Worm (Caenorhabditis elegans): Measurements from ENCODE around the gene K04G11.1.

The K04G11.1 gene

ce11 chrX:14311583-14311982 is 23.7 kb upstream of the K04G11.1 start, which contains the start of gene mgrn-1:
Gene mgrn-1, minus strand, starts transcription at chrX:14311683.
- TF ChIP-seq ceh-31 (tag; optimal IDR thresholded peaks at IDR 0.05) (no peak), madf-2 (tag; optimal IDR thresholded peaks at IDR 0.05) (no peak), gmeb-2 (tag; optimal IDR thresholded peaks at IDR 0.05) (no peak), fkh-6 (tag; optimal IDR thresholded peaks at IDR 0.05) (no peak), elt-2 (tag; optimal IDR thresholded peaks at IDR 0.05) (no peak), C38D4.7 (GFP tag; optimal IDR thresholded peaks at IDR 0.05) (no peak), ceh-48 (tag; optimal IDR thresholded peaks at IDR 0.05) (no peak), fkh-10 (GFP tag; optimal IDR thresholded peaks at IDR 0.05) (no peak), npax-4 (tag; optimal IDR thresholded peaks at IDR 0.05) (no peak), zip-5 (tag; optimal IDR thresholded peaks at IDR 0.05) (no peak), pax-1 (tag; optimal IDR thresholded peaks at IDR 0.05) (no peak), ceh-30 (tag; optimal IDR thresholded peaks at IDR 0.05) (no peak), sdc-2 (tag; optimal IDR thresholded peaks at IDR 0.05) (no peak), ceh-6 (GFP tag; optimal IDR thresholded peaks at IDR 0.05) (no peak), ceh-24 (tag; optimal IDR thresholded peaks at IDR 0.05) (no peak)

- no peak for TF ChIP-seq ceh-6 (GFP tag; optimal IDR thresholded peaks at IDR 0.05)
- peak; percentile 32 for TF ChIP-seq ets-4 (tag; optimal IDR thresholded peaks at IDR 0.05)
- peak; percentile 57 for TF ChIP-seq pha-2 (tag; optimal IDR thresholded peaks at IDR 0.05)
- TF ChIP-seq nfya-1 (tag; optimal IDR thresholded peaks at IDR 0.05): peak; percentile 86
- TF ChIP-seq mec-3 (tag; optimal IDR thresholded peaks at IDR 0.05; ENCODE audit: borderline replicate concordance): no peak
- no peak for TF ChIP-seq odd-2 (tag; optimal IDR thresholded peaks at IDR 0.05)
- TF ChIP-seq ceh-31 (tag; optimal IDR thresholded peaks at IDR 0.05): peak; percentile 87
- TF ChIP-seq ceh-9 (tag; optimal IDR thresholded peaks at IDR 0.05): no peak
- peak; percentile 39 for TF ChIP-seq pax-1 (tag; optimal IDR thresholded peaks at IDR 0.05)
- TF ChIP-seq npax-4 (tag; optimal IDR thresholded peaks at IDR 0.05): no peak
- no peak for TF ChIP-seq hlh-15 (tag; optimal IDR thresholded peaks at IDR 0.05)
- no peak for TF ChIP-seq nhr-232 (tag; optimal IDR thresholded peaks at IDR 0.05)
- no peak for TF ChIP-seq C08G9.2 (tag; optimal IDR thresholded peaks at IDR 0.05)
- no peak for TF ChIP-seq ttx-3 (tag; optimal IDR thresholded peaks at IDR 0.05)
- TF ChIP-seq syd-9 (tag; optimal IDR thresholded peaks at IDR 0.05): no peak
- TF ChIP-seq che-1 (tag; optimal IDR thresholded peaks at IDR 0.05): peak; percentile 7
- no peak for TF ChIP-seq T23F11.4 (GFP tag; optimal IDR thresholded peaks at IDR 0.05)
- TF ChIP-seq Y22D7AL.16 (tag; optimal IDR thresholded peaks at IDR 0.05): no peak
- no peak for TF ChIP-seq sox-4 (tag; optimal IDR thresholded peaks at IDR 0.05)
- TF ChIP-seq F13H6.1 (tag; optimal IDR thresholded peaks at IDR 0.05): peak; percentile 48
- TF ChIP-seq elt-2 (tag; optimal IDR thresholded peaks at IDR 0.05): peak; percentile 31
- TF ChIP-seq elt-4 (tag; optimal IDR thresholded peaks at IDR 0.05): no peak
- TF ChIP-seq lim-6 (tag; optimal IDR thresholded peaks at IDR 0.05): no peak
- peak; percentile 67 for TF ChIP-seq ceh-18 (tag; optimal IDR thresholded peaks at IDR 0.05)
- TF ChIP-seq ceh-24 (tag; optimal IDR thresholded peaks at IDR 0.05): no peak
- no peak for TF ChIP-seq ceh-14 (tag; optimal IDR thresholded peaks at IDR 0.05)
- no peak for TF ChIP-seq zip-5 (tag; optimal IDR thresholded peaks at IDR 0.05)
- peak; percentile 73 for TF ChIP-seq tbx-2 (tag; optimal IDR thresholded peaks at IDR 0.05)
- no peak for TF ChIP-seq ceh-45 (GFP tag; IDR thresholded peaks at IDR 0.05)
- TF ChIP-seq sox-2 (GFP tag; IDR thresholded peaks at IDR 0.05): no peak
- TF ChIP-seq nhr-11 (tag; optimal IDR thresholded peaks at IDR 0.05): no peak
- TF ChIP-seq fkh-6 (tag; optimal IDR thresholded peaks at IDR 0.05): no peak
- TF ChIP-seq rnt-1 (tag; optimal IDR thresholded peaks at IDR 0.05): no peak
- peak; percentile 69 for TF ChIP-seq unc-42 (tag; optimal IDR thresholded peaks at IDR 0.05)
- peak; percentile 40 for TF ChIP-seq ztf-16 (tag; optimal IDR thresholded peaks at IDR 0.05)
- TF ChIP-seq eyg-1 (tag; optimal IDR thresholded peaks at IDR 0.05): no peak
- TF ChIP-seq fax-1 (tag; optimal IDR thresholded peaks at IDR 0.05): no peak
- TF ChIP-seq pros-1 (tag; optimal IDR thresholded peaks at IDR 0.05): peak; percentile 92
- TF ChIP-seq ceh-19 (GFP tag; optimal IDR thresholded peaks at IDR 0.05): peak; percentile 60
- peak; percentile 21 for TF ChIP-seq hlh-30 (tag; optimal IDR thresholded peaks at IDR 0.05; ENCODE audit: insufficient read depth)
- no peak for TF ChIP-seq fkh-10 (GFP tag; optimal IDR thresholded peaks at IDR 0.05)
- no peak for TF ChIP-seq hlh-6 (tag; optimal IDR thresholded peaks at IDR 0.05)
- TF ChIP-seq madf-2 (tag; optimal IDR thresholded peaks at IDR 0.05): no peak
- TF ChIP-seq unc-3 (GFP tag; conservative IDR thresholded peaks at IDR 0.05): no peak
- no peak for TF ChIP-seq unc-3 (tag; optimal IDR thresholded peaks at IDR 0.05)
- no peak for TF ChIP-seq K02D7.2 (tag; optimal IDR thresholded peaks at IDR 0.05)
Measured at ce11 chrX:14312416-14312815, 22.9 kb upstream of the K04G11.1 start.
